Fruit fly (Drosophila melanogaster) S2 (cell line): ENCODE results near the gene CG11349.

Experiments
- CG8478 ChIP-seq: fragments of >200 bp; optimal IDR thresholded peaks from 2 replicates; lab custom pipeline; 2018
- CTCF ChIP-seq, 2 experiments: fragments of >200 bp; optimal IDR thresholded peaks; 2 replicates each; lab custom pipeline; 2018

DNA sequence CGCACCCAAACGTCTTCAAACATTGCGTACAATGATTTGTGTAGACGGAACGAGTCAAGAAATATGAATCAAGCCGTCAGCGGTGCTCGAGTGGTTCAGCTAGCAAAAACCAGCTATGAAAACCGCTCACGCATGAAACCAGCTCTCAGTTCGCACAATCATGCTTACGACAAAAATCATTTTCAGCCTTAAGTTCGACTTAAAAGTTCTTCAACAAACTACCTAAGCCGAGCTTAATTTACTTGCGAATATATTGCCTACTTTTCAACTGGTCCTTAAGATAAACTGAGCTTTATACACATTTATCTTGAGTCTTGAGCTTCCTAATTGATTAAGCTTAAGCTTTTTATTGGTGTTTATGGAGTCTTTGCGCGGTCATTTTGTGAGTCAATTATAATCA is 32.7 kb upstream of the CG11349 start:
- TF ChIP-seq CG8478 (no peak), CTCF (optimal IDR thresholded peaks at IDR 0.05; lab: Kevin White, UChicago) (no peak)
